Fruit fly (Drosophila melanogaster): ENCODE results near the gene Mayo.
A peak's percentile ranks its signal among the peaks of the same experiment; 100 is the strongest.

The Mayo gene

dm6 chr3R:31064653-31065322 lies 44.2 kb downstream of the Mayo start, which contains the start of gene Sox100B (continued):
- TF ChIP-seq CG14050 (GFP tag; IDR thresholded peaks at IDR 0.05) = no peak
- TF ChIP-seq nerfin-2 (GFP tag; IDR thresholded peaks at IDR 0.05; ENCODE audit: partially characterized antibody) = no peak
- peak; percentile 37 for TF ChIP-seq CG12155 (GFP tag; optimal IDR thresholded peaks at IDR 0.05)
- TF ChIP-seq CG9817 (tag; optimal IDR thresholded peaks at IDR 0.05) = peak; percentile 15
- peak; percentile 10 for TF ChIP-seq Mad (GFP tag; optimal IDR thresholded peaks at IDR 0.05)
- no peak for TF ChIP-seq CG1647 (GFP tag; optimal IDR thresholded peaks at IDR 0.05)
- TF ChIP-seq sisA (GFP tag; IDR thresholded peaks at IDR 0.05) = peak; percentile 66
- no peak for TF ChIP-seq CG10321 (GFP tag; IDR thresholded peaks at IDR 0.05)
- TF ChIP-seq Trl (optimal IDR thresholded peaks at IDR 0.05) = no peak
- no peak for TF ChIP-seq Trl (GFP tag; optimal IDR thresholded peaks at IDR 0.05)
- TF ChIP-seq CG5180 (GFP tag; optimal IDR thresholded peaks at IDR 0.05) = peak; percentile 43
- TF ChIP-seq aop (GFP tag; IDR thresholded peaks at IDR 0.05) = no peak
- TF ChIP-seq otp (GFP tag; IDR thresholded peaks at IDR 0.05) = peak; percentile 20; the same call in 1 of the 3 replicates
- peak; percentile 6 for TF ChIP-seq Vsx1 (GFP tag; optimal IDR thresholded peaks at IDR 0.05)
- TF ChIP-seq fd96Cb (tag; optimal IDR thresholded peaks at IDR 0.05) = peak; percentile 78
- TF ChIP-seq CG5953 (GFP tag; IDR thresholded peaks at IDR 0.05) = no peak
- peak; percentile 65 for TF ChIP-seq az2 (GFP tag; optimal IDR thresholded peaks at IDR 0.05)

- TF ChIP-seq CG18764 (GFP tag; optimal IDR thresholded peaks at IDR 0.05) (no peak), lab (GFP tag; optimal IDR thresholded peaks at IDR 0.05) (no peak), CG12769 (tag; optimal IDR thresholded peaks at IDR 0.05) (no peak), Poxn (GFP tag; IDR thresholded peaks at IDR 0.05) (no peak), Dip3 (GFP tag; optimal IDR thresholded peaks at IDR 0.05) (no peak), dimm (GFP tag; IDR thresholded peaks at IDR 0.05) (no peak), CG4617 (GFP tag; optimal IDR thresholded peaks at IDR 0.05; ENCODE audit: borderline replicate concordance) (no peak), z (GFP tag; IDR thresholded peaks at IDR 0.05) (no peak), row (GFP tag; IDR thresholded peaks at IDR 0.05) (peak; percentile 36; the same call in 1 of the 3 replicates), insv (GFP tag; optimal IDR thresholded peaks at IDR 0.05) (no peak), pan (optimal IDR thresholded peaks at IDR 0.05) (no peak), pan (GFP tag; optimal IDR thresholded peaks at IDR 0.05 in 1 of 2, IDR thresholded peaks at IDR 0.05 in 1 of 2) (no peak), CG8290 (GFP tag; optimal IDR thresholded peaks at IDR 0.05) (no peak), CG8290 (tag; optimal IDR thresholded peaks at IDR 0.05) (no peak), CG14965 (GFP tag; optimal IDR thresholded peaks at IDR 0.05; ENCODE audit: borderline replicate concordance) (no peak), NfI (GFP tag; optimal IDR thresholded peaks at IDR 0.05) (no peak), Gug (GFP tag; IDR thresholded peaks at IDR 0.05) (no peak), CG1602 (GFP tag; optimal IDR thresholded peaks at IDR 0.05) (no peak), CG11456 (GFP tag; IDR thresholded peaks at IDR 0.05) (no peak), Sry-β (GFP tag; optimal IDR thresholded peaks at IDR 0.05) (no peak), fd96Cb (tag; optimal IDR thresholded peaks at IDR 0.05) (no peak), CG4730 (GFP tag; IDR thresholded peaks at IDR 0.05) (no peak), Sry-δ (GFP tag; optimal IDR thresholded peaks at IDR 0.05) (no peak), CG8359 (GFP tag; optimal IDR thresholded peaks at IDR 0.05; ENCODE audit: borderline replicate concordance) (no peak), CG11723 (GFP tag; optimal IDR thresholded peaks at IDR 0.05) (no peak), MBD-R2 (GFP tag; IDR thresholded peaks at IDR 0.05) (no peak), wdn (GFP tag; IDR thresholded peaks at IDR 0.05) (no peak), Bdp1 (GFP tag; optimal IDR thresholded peaks at IDR 0.05) (no peak), CG10366 (GFP tag; IDR thresholded peaks at IDR 0.05) (no peak), CG13424 (tag; optimal IDR thresholded peaks at IDR 0.05) (no peak), pho (GFP tag; optimal IDR thresholded peaks at IDR 0.05) (no peak), PHDP (tag; optimal IDR thresholded peaks at IDR 0.05) (peak; percentile 23), gro (GFP tag; optimal IDR thresholded peaks at IDR 0.05) (no peak), emc (GFP tag; optimal IDR thresholded peaks at IDR 0.05) (no peak), CG8765 (GFP tag; IDR thresholded peaks at IDR 0.05) (no peak)
Measured at dm6 chr3R:31062344-31062964, 46.5 kb downstream of the Mayo start.

Measured in whole organism, embryonic.